Worm (Caenorhabditis elegans) whole organism, mixed stage, embryonic: Measurements from ENCODE around the gene W09D10.5.
"Not testable (repeated sequence)": the region's sequence is repeated elsewhere in the genome, so short reads cannot be mapped to it uniquely, and the experiment has no call there.

ENCODE experiments used
- bed-3 ChIP-seq: fragments of 200-800 bp; sonication (Bioruptor generic); optimal IDR thresholded peaks from 3 replicates; lab custom pipeline; 2018; ENCODE audit warnings: mild to moderate bottlenecking, missing genetic modification characterization, moderate library complexity, missing compliant biosample characterization
- blmp-1 ChIP-seq: fragments of 150-350 bp; optimal IDR thresholded peaks from 2 replicates; lab custom pipeline; 2014; ENCODE audit warnings: missing biosample characterization, missing genetic modification characterization
- ceh-39 ChIP-seq: fragments of 150-350 bp; optimal IDR thresholded peaks from 2 replicates; lab custom pipeline; 2014; ENCODE audit warnings: missing biosample characterization, missing genetic modification characterization
- ceh-43 ChIP-seq: fragments of 200-800 bp; sonication (Bioruptor generic); optimal IDR thresholded peaks from 2 replicates; lab custom pipeline; 2018; ENCODE audit warnings: mild to moderate bottlenecking, missing genetic modification characterization, moderate library complexity, missing compliant biosample characterization
- ceh-83 ChIP-seq: fragments of 200-800 bp; sonication (Bioruptor generic); optimal IDR thresholded peaks from 2 replicates; lab custom pipeline; 2018; ENCODE audit warnings: mild to moderate bottlenecking, missing genetic modification characterization, missing compliant biosample characterization
- ces-1 ChIP-seq: fragments of 150-350 bp; optimal IDR thresholded peaks from 2 replicates; lab custom pipeline; 2014; ENCODE audit warnings: missing biosample characterization, missing genetic modification reagents, missing genetic modification characterization
- cnd-1 ChIP-seq: fragments of 200-800 bp; sonication (Bioruptor generic); optimal IDR thresholded peaks from 2 replicates; lab custom pipeline; 2018; ENCODE audit warnings: mild to moderate bottlenecking, missing genetic modification characterization, missing compliant biosample characterization
- drap-1 ChIP-seq: fragments of 200-800 bp; sonication (Bioruptor generic); optimal IDR thresholded peaks from 3 replicates; lab custom pipeline; 2018; ENCODE audit warnings: mild to moderate bottlenecking, missing genetic modification characterization, missing compliant biosample characterization
- elt-1 ChIP-seq: sonication (generic microtip); optimal IDR thresholded peaks from 2 replicates; lab custom pipeline; 2017; ENCODE audit warnings: missing genetic modification characterization, mild to moderate bottlenecking, missing compliant biosample characterization, antibody characterized with exemption, moderate library complexity, borderline replicate concordance; ENCODE audit not compliant: insufficient read depth
- elt-3 ChIP-seq: fragments of 150-350 bp; optimal IDR thresholded peaks from 2 replicates; lab custom pipeline; 2014; ENCODE audit warnings: missing biosample characterization, missing genetic modification characterization
- flh-1 ChIP-seq: fragments of 200-800 bp; sonication (Bioruptor generic); optimal IDR thresholded peaks from 2 replicates; lab custom pipeline; 2018; ENCODE audit warnings: mild to moderate bottlenecking, missing genetic modification characterization, moderate library complexity, missing compliant biosample characterization
- ham-2 ChIP-seq: fragments of 200-800 bp; sonication (Bioruptor generic); optimal IDR thresholded peaks from 2 replicates; lab custom pipeline; 2018; ENCODE audit warnings: mild to moderate bottlenecking, missing genetic modification characterization, missing compliant biosample characterization
- hlh-1 ChIP-seq: fragments of 150-350 bp; optimal IDR thresholded peaks from 2 replicates; lab custom pipeline; 2014; ENCODE audit warnings: missing biosample characterization, missing genetic modification reagents, missing genetic modification characterization
- lin-13 ChIP-seq: fragments of 150-350 bp; optimal IDR thresholded peaks from 2 replicates; lab custom pipeline; 2014; ENCODE audit warnings: missing biosample characterization, missing genetic modification characterization
- lin-32 ChIP-seq: fragments of 200-800 bp; sonication (Bioruptor generic); optimal IDR thresholded peaks from 2 replicates; lab custom pipeline; 2018; ENCODE audit warnings: mild to moderate bottlenecking, missing genetic modification characterization, missing compliant biosample characterization
- lsy-2 ChIP-seq: fragments of 150-350 bp; optimal IDR thresholded peaks from 2 replicates; lab custom pipeline; 2014; ENCODE audit warnings: missing biosample characterization, missing genetic modification characterization
- mab-5 ChIP-seq: fragments of 150-350 bp; optimal IDR thresholded peaks from 2 replicates; lab custom pipeline; 2014; ENCODE audit warnings: missing biosample characterization, missing genetic modification characterization
- mep-1 ChIP-seq: fragments of 150-350 bp; optimal IDR thresholded peaks from 2 replicates; lab custom pipeline; 2017; ENCODE audit warnings: missing biosample characterization, missing genetic modification reagents, missing genetic modification characterization, inconsistent platforms
- mls-2 ChIP-seq: sonication (generic microtip); optimal IDR thresholded peaks from 2 replicates; lab custom pipeline; 2016; ENCODE audit warnings: mild to moderate bottlenecking, missing genetic modification characterization, moderate library complexity, missing compliant biosample characterization
- nhr-12 ChIP-seq: fragments of 150-350 bp; optimal IDR thresholded peaks from 2 replicates; lab custom pipeline; 2014; ENCODE audit warnings: missing biosample characterization, missing genetic modification characterization
- nhr-2 ChIP-seq: fragments of 150-350 bp; optimal IDR thresholded peaks from 2 replicates; lab custom pipeline; 2014; ENCODE audit warnings: missing biosample characterization, missing genetic modification characterization
- nhr-237 ChIP-seq: fragments of 150-350 bp; optimal IDR thresholded peaks from 2 replicates; lab custom pipeline; 2014; ENCODE audit warnings: missing biosample characterization, missing genetic modification characterization
- nhr-28 ChIP-seq: fragments of 150-350 bp; optimal IDR thresholded peaks from 2 replicates; lab custom pipeline; 2014; ENCODE audit warnings: missing biosample characterization, missing genetic modification characterization
- nhr-76 ChIP-seq: sonication (generic microtip); optimal IDR thresholded peaks from 2 replicates; lab custom pipeline; 2017; ENCODE audit warnings: missing biosample characterization, missing genetic modification characterization
- pha-4 ChIP-seq: fragments of 150-350 bp; optimal IDR thresholded peaks from 2 replicates; lab custom pipeline; 2018; ENCODE audit warnings: missing biosample characterization, missing genetic modification reagents, missing genetic modification characterization
- sem-2 ChIP-seq: fragments of 200-800 bp; sonication (Bioruptor generic); optimal IDR thresholded peaks from 2 replicates; lab custom pipeline; 2018; ENCODE audit warnings: mild to moderate bottlenecking, missing genetic modification characterization, missing compliant biosample characterization
- snpc-4 ChIP-seq: fragments of 150-350 bp; optimal IDR thresholded peaks from 2 replicates; lab custom pipeline; 2014; ENCODE audit warnings: missing biosample characterization, missing genetic modification characterization
- sptf-1 ChIP-seq: sonication (generic microtip); optimal IDR thresholded peaks from 2 replicates; lab custom pipeline; 2017; ENCODE audit warnings: mild to moderate bottlenecking, missing genetic modification characterization, moderate library complexity, missing compliant biosample characterization
- unc-120 ChIP-seq: sonication (generic microtip); optimal IDR thresholded peaks from 2 replicates; lab custom pipeline; 2017; ENCODE audit warnings: missing genetic modification characterization, missing compliant biosample characterization; ENCODE audit not compliant: poor library complexity, severe bottlenecking
- unc-39 ChIP-seq: fragments of 150-350 bp; optimal IDR thresholded peaks from 2 replicates; lab custom pipeline; 2014; ENCODE audit warnings: missing biosample characterization, missing genetic modification characterization
- unc-62 ChIP-seq: fragments of 150-350 bp; optimal IDR thresholded peaks from 2 replicates; lab custom pipeline; 2014; ENCODE audit warnings: missing biosample characterization, missing genetic modification reagents, missing genetic modification characterization
- zip-8 ChIP-seq: fragments of 150-350 bp; optimal IDR thresholded peaks from 2 replicates; lab custom pipeline; 2014; ENCODE audit warnings: missing biosample characterization, missing genetic modification characterization
- ztf-11 ChIP-seq: fragments of 150-350 bp; optimal IDR thresholded peaks from 2 replicates; lab custom pipeline; 2014; ENCODE audit warnings: missing biosample characterization, missing genetic modification characterization

Gene W09D10.5

DNA sequence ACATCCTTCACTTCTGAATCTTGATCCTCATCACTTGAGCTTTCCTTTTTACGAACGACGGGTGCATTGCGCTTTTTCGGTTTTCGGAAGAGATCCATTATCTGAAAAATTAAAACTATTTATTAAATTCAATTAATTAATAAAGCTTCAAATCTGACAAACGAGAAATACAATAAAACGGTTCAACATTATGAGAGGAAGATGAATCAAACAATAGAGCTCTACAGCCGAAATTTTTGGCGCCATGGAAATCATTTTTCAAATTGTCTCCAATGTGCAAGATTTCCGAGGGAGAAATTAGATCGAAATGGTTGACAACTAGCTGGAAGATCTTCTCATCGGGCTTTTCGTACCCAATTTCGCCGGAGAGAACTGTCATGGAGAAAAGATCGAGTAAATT is 46.2 kb upstream of the W09D10.5 start, which contains the start of gene rnf-113:
Gene rnf-113, minus strand, starts transcription at position 101 of the 400 bp plus-strand sequence.
- TF ChIP-seq mls-2 (no peak), elt-1 (no peak), ceh-39 (tag; lab: Kevin White, UChicago) (no peak), ztf-11 (tag; lab: Kevin White, UChicago) (no peak), ceh-83 (GFP tag; lab: Kevin White, UChicago) (no peak), lin-13 (tag; lab: Kevin White, UChicago) (no peak), drap-1 (GFP tag; lab: Kevin White, UChicago) (no peak), mep-1 (tag; lab: Kevin White, UChicago) (no peak), ceh-43 (GFP tag; lab: Kevin White, UChicago) (no peak), sem-2 (GFP tag; lab: Kevin White, UChicago) (no peak), pha-4 (tag; lab: Kevin White, UChicago) (no peak), unc-39 (tag; lab: Kevin White, UChicago) (no peak), lin-32 (GFP tag; lab: Kevin White, UChicago) (no peak), ces-1 (GFP tag; lab: Kevin White, UChicago) (no peak), mab-5 (tag; lab: Kevin White, UChicago) (no peak), nhr-237 (tag; lab: Kevin White, UChicago) (no peak), nhr-12 (tag; lab: Kevin White, UChicago) (no peak)

DNA sequence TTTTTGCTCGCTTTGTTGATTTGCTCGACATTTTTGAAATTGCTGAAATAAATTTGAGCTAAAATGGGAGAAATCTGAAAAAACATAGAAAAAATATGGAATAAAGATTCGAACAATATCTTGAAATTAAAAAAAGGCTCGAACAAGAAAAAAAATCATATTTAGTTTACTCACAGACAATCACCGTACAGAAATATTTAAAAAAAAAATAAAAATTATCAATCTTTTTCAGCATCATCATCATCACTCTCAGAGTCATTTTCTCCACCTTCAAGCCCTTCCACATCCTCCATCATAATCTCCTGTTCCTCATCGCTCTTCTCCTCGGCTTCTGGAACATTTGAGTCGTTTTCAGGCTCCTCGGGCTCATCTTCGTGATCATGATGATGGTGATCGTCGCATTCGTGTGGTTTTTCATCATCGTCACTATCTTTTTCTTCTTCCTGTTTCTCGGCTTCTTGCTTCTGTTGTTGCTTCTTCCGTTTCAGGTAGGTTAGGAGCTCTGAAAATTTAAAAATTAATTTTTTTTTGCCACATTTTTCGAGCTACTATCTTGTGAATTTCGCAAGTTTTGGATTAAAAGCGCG is 44.2 kb upstream of the W09D10.5 start, which contains the start of gene hpl-2:
Gene hpl-2, minus strand, starts transcription at position 51 of the 587 bp plus-strand sequence.
- TF ChIP-seq mab-5 (tag; lab: Kevin White, UChicago), result no peak
- TF ChIP-seq ztf-11 (tag; lab: Kevin White, UChicago), result no peak
- no peak for TF ChIP-seq unc-62 (GFP tag; lab: Kevin White, UChicago)
- no peak for TF ChIP-seq nhr-76 (tag; lab: Kevin White, UChicago)
- TF ChIP-seq ceh-39 (tag; lab: Kevin White, UChicago), result no peak
- no peak for TF ChIP-seq nhr-28
- TF ChIP-seq mep-1 (tag; lab: Kevin White, UChicago), result no peak
- TF ChIP-seq nhr-237 (tag; lab: Kevin White, UChicago), result no peak
- TF ChIP-seq drap-1 (GFP tag; lab: Kevin White, UChicago), result no peak
- TF ChIP-seq nhr-12 (tag; lab: Kevin White, UChicago), result no peak
- TF ChIP-seq, all 35 proteins: peak for 0

DNA sequence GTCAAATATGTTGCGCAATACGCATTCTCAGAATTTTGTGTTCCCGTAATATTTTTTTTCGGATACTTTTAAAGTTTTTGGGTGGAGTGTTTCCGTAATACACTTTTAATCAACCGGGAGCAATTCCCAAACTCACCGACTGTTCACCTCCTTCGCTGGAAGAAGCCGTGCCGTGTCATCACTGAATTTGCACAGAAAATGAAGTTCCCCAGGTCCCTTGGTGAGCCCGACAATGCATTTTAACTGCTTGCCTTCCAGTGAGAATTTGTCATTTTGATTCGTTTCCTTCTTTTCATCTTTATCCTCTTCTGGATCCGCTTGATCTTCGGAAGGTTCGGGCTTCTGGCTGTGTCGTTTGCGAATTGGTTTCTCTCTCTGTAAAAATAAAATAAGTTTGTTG is 43.0 kb upstream of the W09D10.5 start:
- no peak for TF ChIP-seq lin-13 (tag; lab: Kevin White, UChicago)
- no peak for TF ChIP-seq snpc-4 (tag; lab: Kevin White, UChicago)
- no peak for TF ChIP-seq ces-1 (GFP tag; lab: Kevin White, UChicago)
- no peak for TF ChIP-seq nhr-76 (tag; lab: Kevin White, UChicago)
- no peak for TF ChIP-seq cnd-1 (tag; lab: Kevin White, UChicago)
- no peak for TF ChIP-seq mab-5 (tag; lab: Kevin White, UChicago)
- no peak for TF ChIP-seq nhr-2 (tag; lab: Kevin White, UChicago)
- TF ChIP-seq pha-4 (tag; lab: Kevin White, UChicago), result no peak
- no peak for TF ChIP-seq elt-1
- no peak for TF ChIP-seq sptf-1 (tag; lab: Kevin White, UChicago)
- TF ChIP-seq nhr-12 (tag; lab: Kevin White, UChicago), result no peak
- TF ChIP-seq flh-1 (GFP tag; lab: Kevin White, UChicago), result no peak
- no peak for TF ChIP-seq ham-2 (GFP tag; lab: Kevin White, UChicago)

DNA sequence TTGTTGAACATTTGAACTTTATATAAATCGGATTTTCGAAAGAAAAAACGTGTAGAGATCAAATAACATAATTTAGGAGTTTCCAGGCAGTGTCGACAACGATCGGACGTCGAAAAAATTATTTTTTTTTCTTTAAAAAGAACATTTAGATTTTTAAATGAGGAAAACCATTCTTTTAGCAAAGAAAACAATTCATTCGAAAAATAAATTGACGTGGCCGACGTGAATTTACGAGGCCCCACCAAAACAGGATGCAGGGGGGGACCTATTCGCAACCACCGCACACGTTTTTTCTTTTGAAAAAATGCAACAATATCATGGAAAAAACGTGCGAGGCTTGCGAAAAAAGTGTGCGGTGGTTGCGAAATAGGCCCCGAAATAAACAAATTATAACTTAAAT is 38.7 kb upstream of the W09D10.5 start, which contains the start of gene enu-3.6:
Gene enu-3.6, plus strand, starts transcription at position 392 of the 400 bp plus-strand sequence.
- not testable (repeated sequence) for TF ChIP-seq sptf-1 (tag; lab: Kevin White, UChicago); elt-1; nhr-237 (tag; lab: Kevin White, UChicago)

DNA sequence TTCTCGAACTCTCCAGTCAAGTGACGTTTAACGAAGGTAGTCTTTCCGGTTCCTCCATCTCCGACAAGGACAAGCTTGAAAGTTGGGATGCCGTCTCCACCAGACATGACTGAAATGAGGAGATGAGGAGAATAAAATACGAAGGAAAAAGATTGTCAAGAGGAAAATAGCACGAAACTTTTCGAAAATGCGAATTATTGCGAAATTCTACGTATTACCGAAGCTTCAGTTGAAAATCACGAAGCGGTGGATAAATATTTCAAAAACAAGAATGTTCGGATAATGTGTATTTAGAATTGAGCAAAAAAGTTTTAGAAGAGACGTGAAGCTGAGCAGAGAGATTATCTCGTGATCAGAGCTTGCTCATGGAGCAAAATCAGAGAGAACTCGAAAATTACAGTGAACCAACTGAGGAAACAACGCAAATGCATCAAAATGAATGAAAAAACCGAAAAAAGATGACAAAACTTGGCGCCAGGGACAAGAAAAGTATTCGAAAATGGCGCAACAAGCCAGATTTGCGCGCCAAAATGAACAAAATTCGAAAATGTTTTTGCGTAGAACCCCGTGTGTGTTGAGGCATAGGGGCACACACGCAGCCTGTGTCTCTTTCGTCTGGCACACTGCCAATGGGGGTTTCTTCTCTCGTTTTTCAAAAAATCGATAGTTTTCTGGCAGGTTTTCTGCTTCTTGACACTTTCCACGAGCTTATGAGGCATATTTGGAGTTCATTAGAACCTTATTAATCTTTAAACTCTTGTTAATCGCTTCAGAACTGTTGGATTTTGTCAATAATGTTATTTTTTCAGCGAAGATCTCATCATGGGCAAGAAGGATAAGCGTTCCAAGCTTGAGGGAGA is 36.5 kb upstream of the W09D10.5 start, which contains the start of the genes ran-1 and dkc-1:
Gene ran-1, minus strand, starts transcription at position 109 of the 860 bp plus-strand sequence.
Gene dkc-1, plus strand, starts transcription at position 810 of the 860 bp plus-strand sequence.
- TF ChIP-seq snpc-4 (tag; lab: Kevin White, UChicago), result no peak
- TF ChIP-seq ceh-83 (GFP tag; lab: Kevin White, UChicago), result peak; percentile 13
- TF ChIP-seq ztf-11 (tag; lab: Kevin White, UChicago), result no peak
- peak; percentile 55 for TF ChIP-seq lsy-2 (tag; lab: Kevin White, UChicago)
- TF ChIP-seq flh-1 (GFP tag; lab: Kevin White, UChicago), result no peak
- no peak for TF ChIP-seq hlh-1 (tag; lab: Kevin White, UChicago)
- TF ChIP-seq unc-39 (tag; lab: Kevin White, UChicago), result no peak
- TF ChIP-seq nhr-12 (tag; lab: Kevin White, UChicago), result no peak
- TF ChIP-seq ham-2 (GFP tag; lab: Kevin White, UChicago), result no peak
- TF ChIP-seq pha-4 (tag; lab: Kevin White, UChicago), result peak; percentile 64
- TF ChIP-seq blmp-1 (tag; lab: Kevin White, UChicago), result no peak
- peak; percentile 45 for TF ChIP-seq nhr-237 (tag; lab: Kevin White, UChicago)
- no peak for TF ChIP-seq ceh-43 (GFP tag; lab: Kevin White, UChicago)
- no peak for TF ChIP-seq elt-3
- no peak for TF ChIP-seq bed-3 (GFP tag; lab: Kevin White, UChicago)
- no peak for TF ChIP-seq nhr-76 (tag; lab: Kevin White, UChicago)
- TF ChIP-seq sem-2 (GFP tag; lab: Kevin White, UChicago), result no peak
- TF ChIP-seq ceh-39 (tag; lab: Kevin White, UChicago), result peak; percentile 80
- TF ChIP-seq mab-5 (tag; lab: Kevin White, UChicago), result no peak
- no peak for TF ChIP-seq drap-1 (GFP tag; lab: Kevin White, UChicago)
- TF ChIP-seq nhr-28, result no peak
- TF ChIP-seq zip-8 (tag; lab: Kevin White, UChicago), result no peak
- peak; percentile 64 for TF ChIP-seq unc-120 (tag; lab: Kevin White, UChicago)
- TF ChIP-seq unc-62 (GFP tag; lab: Kevin White, UChicago), result no peak
- TF ChIP-seq nhr-2 (tag; lab: Kevin White, UChicago), result no peak
- no peak for TF ChIP-seq lin-32 (GFP tag; lab: Kevin White, UChicago)
